Worm (Caenorhabditis elegans) whole organism, mixed stage, embryonic: ENCODE measurements around the gene K01A11.3.

Experiments used
- ces-1 ChIP-seq: fragments of 150-350 bp; optimal IDR thresholded peaks from 2 replicates; lab custom pipeline; 2014; ENCODE audit warnings: missing biosample characterization, missing genetic modification reagents, missing genetic modification characterization
- cnd-1 ChIP-seq: fragments of 200-800 bp; sonication (Bioruptor generic); optimal IDR thresholded peaks from 2 replicates; lab custom pipeline; 2018; ENCODE audit warnings: mild to moderate bottlenecking, missing genetic modification characterization, missing compliant biosample characterization
- drap-1 ChIP-seq: fragments of 200-800 bp; sonication (Bioruptor generic); optimal IDR thresholded peaks from 3 replicates; lab custom pipeline; 2018; ENCODE audit warnings: mild to moderate bottlenecking, missing genetic modification characterization, missing compliant biosample characterization
- elt-1 ChIP-seq: sonication (generic microtip); optimal IDR thresholded peaks from 2 replicates; lab custom pipeline; 2017; ENCODE audit warnings: missing genetic modification characterization, mild to moderate bottlenecking, missing compliant biosample characterization, antibody characterized with exemption, moderate library complexity, borderline replicate concordance; ENCODE audit not compliant: insufficient read depth
- ham-2 ChIP-seq: fragments of 200-800 bp; sonication (Bioruptor generic); optimal IDR thresholded peaks from 2 replicates; lab custom pipeline; 2018; ENCODE audit warnings: mild to moderate bottlenecking, missing genetic modification characterization, missing compliant biosample characterization
- nhr-12 ChIP-seq: fragments of 150-350 bp; optimal IDR thresholded peaks from 2 replicates; lab custom pipeline; 2014; ENCODE audit warnings: missing biosample characterization, missing genetic modification characterization
- nhr-28 ChIP-seq: fragments of 150-350 bp; optimal IDR thresholded peaks from 2 replicates; lab custom pipeline; 2014; ENCODE audit warnings: missing biosample characterization, missing genetic modification characterization
- nhr-76 ChIP-seq: sonication (generic microtip); optimal IDR thresholded peaks from 2 replicates; lab custom pipeline; 2017; ENCODE audit warnings: missing biosample characterization, missing genetic modification characterization
- unc-120 ChIP-seq: sonication (generic microtip); optimal IDR thresholded peaks from 2 replicates; lab custom pipeline; 2017; ENCODE audit warnings: missing genetic modification characterization, missing compliant biosample characterization; ENCODE audit not compliant: poor library complexity, severe bottlenecking
- unc-39 ChIP-seq: fragments of 150-350 bp; optimal IDR thresholded peaks from 2 replicates; lab custom pipeline; 2014; ENCODE audit warnings: missing biosample characterization, missing genetic modification characterization

ce11 chrIII:3431385-3431784, 21.0 kb downstream of the K01A11.3 start, which contains the start of gene K01A11.1:
- no peak for TF ChIP-seq ham-2 (GFP tag; lab: Kevin White, UChicago)
- TF ChIP-seq unc-39, result no peak
- TF ChIP-seq nhr-12, result no peak
- no peak for TF ChIP-seq drap-1 (GFP tag; lab: Kevin White, UChicago)
- no peak for TF ChIP-seq nhr-76 (tag; lab: Kevin White, UChicago)
- no peak for TF ChIP-seq cnd-1 (tag; lab: Kevin White, UChicago)
- no peak for TF ChIP-seq nhr-28 (tag; lab: Kevin White, UChicago)
- TF ChIP-seq ces-1 (GFP tag; lab: Kevin White, UChicago), result no peak
- TF ChIP-seq unc-120, result no peak
- TF ChIP-seq elt-1, result no peak
